Worm (Caenorhabditis elegans) whole organism, L4 larva: ENCODE measurements around the gene Y2H9A.4.

Experiments
- D1046.2 ChIP-seq: fragments of 200-800 bp; sonication (Bioruptor generic); IDR thresholded peaks from 2 replicates; pipeline ENCODE4 v1.3.6; 2022; ENCODE audit warnings: missing genetic modification characterization, missing compliant biosample characterization
- F49E8.2 ChIP-seq: sonication (generic microtip); optimal IDR thresholded peaks from 2 replicates; lab custom pipeline; 2016; ENCODE audit warnings: missing compliant biosample characterization, mild to moderate bottlenecking, missing genetic modification characterization, borderline replicate concordance
- T20F7.1 ChIP-seq: fragments of 200-800 bp; sonication (Bioruptor generic); optimal IDR thresholded peaks from 2 replicates; lab custom pipeline; 2018; ENCODE audit warnings: mild to moderate bottlenecking, missing genetic modification characterization, missing compliant biosample characterization
- Y48G9A.11 ChIP-seq: fragments of 200-800 bp; sonication (Bioruptor generic); IDR thresholded peaks from 2 replicates; pipeline ENCODE4 v1.3.6; 2022; ENCODE audit warnings: missing genetic modification reagents, missing genetic modification characterization, missing compliant biosample characterization
- ZK337.2 ChIP-seq: fragments of 200-800 bp; sonication (Bioruptor generic); IDR thresholded peaks from 2 replicates; pipeline ENCODE4 v1.3.6; 2022; ENCODE audit warnings: missing genetic modification reagents, missing genetic modification characterization, missing compliant biosample characterization
- aha-1 ChIP-seq: fragments of 150-350 bp; peaks from one replicate; lab custom pipeline; 2014; ENCODE audit warnings: missing biosample characterization, missing genetic modification characterization
- ceh-28 ChIP-seq: fragments of 150-350 bp; optimal IDR thresholded peaks from 2 replicates; lab custom pipeline; 2014; ENCODE audit warnings: missing biosample characterization, missing genetic modification reagents, missing genetic modification characterization
- ceh-32 ChIP-seq: sonication (generic microtip); optimal IDR thresholded peaks from 2 replicates; lab custom pipeline; 2016; ENCODE audit warnings: mild to moderate bottlenecking, missing genetic modification characterization, missing compliant biosample characterization; ENCODE audit not compliant: poor library complexity
- ceh-62 ChIP-seq: sonication (generic microtip); optimal IDR thresholded peaks from 2 replicates; lab custom pipeline; 2017; ENCODE audit warnings: missing biosample characterization, missing genetic modification characterization
- dmd-6 ChIP-seq: fragments of 200-800 bp; sonication (Bioruptor generic); IDR thresholded peaks from 2 replicates; pipeline ENCODE4 v1.3.6; 2022; ENCODE audit warnings: missing genetic modification reagents, missing genetic modification characterization, missing compliant biosample characterization
- dpl-1 ChIP-seq: fragments of 150-350 bp; optimal IDR thresholded peaks from 2 replicates; lab custom pipeline; 2014; ENCODE audit warnings: missing biosample characterization, missing genetic modification reagents, missing genetic modification characterization
- duxl-1 ChIP-seq: sonication (generic microtip); optimal IDR thresholded peaks from 2 replicates; lab custom pipeline; 2016; ENCODE audit warnings: mild to moderate bottlenecking, missing genetic modification characterization, moderate library complexity, missing compliant biosample characterization; ENCODE audit not compliant: poor library complexity
- dve-1 ChIP-seq: sonication (generic microtip); optimal IDR thresholded peaks from 2 replicates; lab custom pipeline; 2017; ENCODE audit warnings: antibody characterized with exemption, mild to moderate bottlenecking, missing genetic modification characterization, missing compliant biosample characterization; ENCODE audit not compliant: insufficient read depth
- egl-43 ChIP-seq: fragments of 200-800 bp; sonication (Bioruptor generic); IDR thresholded peaks from 2 replicates; pipeline ENCODE4 v1.3.6; 2022; ENCODE audit warnings: missing genetic modification reagents, missing genetic modification characterization, missing compliant biosample characterization
- fkh-10 ChIP-seq: fragments of 150-350 bp; optimal IDR thresholded peaks from 2 replicates; lab custom pipeline; 2014; ENCODE audit warnings: missing biosample characterization, missing genetic modification reagents, missing genetic modification characterization
- hif-1 ChIP-seq, 2 experiments: sonication (generic microtip); optimal IDR thresholded peaks; 2 replicates each; lab custom pipeline; 2016 to 2017; ENCODE audit warnings: missing compliant biosample characterization in 2 of 2, missing genetic modification characterization in 2 of 2, missing genetic modification reagents in 2 of 2, missing genotype in 2 of 2, mild to moderate bottlenecking in 1 of 2
- hlh-11 ChIP-seq: fragments of 200-800 bp; sonication (Bioruptor generic); optimal IDR thresholded peaks from 2 replicates; lab custom pipeline; 2018; ENCODE audit warnings: mild to moderate bottlenecking, missing genetic modification characterization, missing compliant biosample characterization
- hlh-30 ChIP-seq: sonication (generic microtip); optimal IDR thresholded peaks from 2 replicates; lab custom pipeline; 2017; ENCODE audit warnings: antibody characterized with exemption, mild to moderate bottlenecking, missing genetic modification characterization, missing compliant biosample characterization; ENCODE audit not compliant: insufficient read depth
- lin-13 ChIP-seq: fragments of 150-350 bp; optimal IDR thresholded peaks from 2 replicates; lab custom pipeline; 2014; ENCODE audit warnings: missing biosample characterization, missing genetic modification reagents, missing genetic modification characterization
- lin-38 ChIP-seq: fragments of 200-800 bp; sonication (Bioruptor generic); IDR thresholded peaks from 2 replicates; pipeline ENCODE4 v1.3.6; 2022; ENCODE audit warnings: missing genetic modification reagents, missing genetic modification characterization, missing compliant biosample characterization
- lir-3 ChIP-seq: sonication (generic microtip); optimal IDR thresholded peaks from 2 replicates; lab custom pipeline; 2016; ENCODE audit warnings: mild to moderate bottlenecking, missing genetic modification characterization, missing compliant biosample characterization
- lsy-2 ChIP-seq, 2 experiments: fragments of 150-350 bp in 1 of 2; sonication (generic microtip) in 1 of 2; optimal IDR thresholded peaks; 2 replicates each; lab custom pipeline; 2014 to 2017; ENCODE audit warnings: missing biosample characterization in 2 of 2, missing genetic modification characterization in 2 of 2
- madf-9 ChIP-seq: fragments of 200-800 bp; sonication (Bioruptor generic); conservative IDR thresholded peaks from 2 replicates; pipeline ENCODE4 v1.3.6; 2022; ENCODE audit warnings: missing genetic modification reagents, missing genetic modification characterization, missing compliant biosample characterization
- mep-1 ChIP-seq: fragments of 150-350 bp; sonication (generic microtip); optimal IDR thresholded peaks from 3 replicates; lab custom pipeline; 2014; ENCODE audit warnings: missing biosample characterization, missing genetic modification characterization
- mes-2 ChIP-seq: sonication (generic microtip); optimal IDR thresholded peaks from 2 replicates; lab custom pipeline; 2016; ENCODE audit warnings: missing genotype, mild to moderate bottlenecking, missing genetic modification characterization, missing compliant biosample characterization; ENCODE audit not compliant: poor library complexity, severe bottlenecking
- mxl-3 ChIP-seq: fragments of 200-800 bp; sonication (Bioruptor generic); optimal IDR thresholded peaks from 2 replicates; lab custom pipeline; 2018; ENCODE audit warnings: mild to moderate bottlenecking, missing genetic modification characterization, missing compliant biosample characterization
- nhr-11 ChIP-seq: fragments of 150-350 bp; optimal IDR thresholded peaks from 2 replicates; lab custom pipeline; 2014; ENCODE audit warnings: missing biosample characterization, missing genetic modification characterization
- nhr-28 ChIP-seq: fragments of 150-350 bp; optimal IDR thresholded peaks from 2 replicates; lab custom pipeline; 2014; ENCODE audit warnings: missing biosample characterization, missing genetic modification characterization
- nhr-41 ChIP-seq: fragments of 200-800 bp; sonication (Bioruptor generic); IDR thresholded peaks from 2 replicates; pipeline ENCODE4 v1.3.6; 2022; ENCODE audit warnings: missing genetic modification reagents, missing genetic modification characterization, missing compliant biosample characterization
- pqm-1 ChIP-seq: sonication (generic microtip); optimal IDR thresholded peaks from 2 replicates; lab custom pipeline; 2017; ENCODE audit warnings: missing biosample characterization, missing genetic modification characterization
- rbr-2 ChIP-seq: sonication (generic microtip); optimal IDR thresholded peaks from 2 replicates; lab custom pipeline; 2016; ENCODE audit warnings: missing genotype, missing genetic modification characterization, missing compliant biosample characterization
- saeg-2 ChIP-seq: fragments of 200-800 bp; sonication (Bioruptor generic); IDR thresholded peaks from 2 replicates; pipeline ENCODE4 v1.3.6; 2022; ENCODE audit warnings: missing genetic modification reagents, missing genetic modification characterization, missing compliant biosample characterization
- set-16 ChIP-seq: fragments of 200-800 bp; sonication (Bioruptor generic); IDR thresholded peaks from 2 replicates; pipeline ENCODE4 v1.3.6; 2022; ENCODE audit warnings: missing genetic modification reagents, missing genetic modification characterization, missing compliant biosample characterization
- skn-1 ChIP-seq: fragments of 150-350 bp; optimal IDR thresholded peaks from 2 replicates; lab custom pipeline; 2014; ENCODE audit warnings: missing biosample characterization, missing genetic modification characterization
- snpc-4 ChIP-seq: fragments of 150-350 bp; optimal IDR thresholded peaks from 2 replicates; lab custom pipeline; 2014; ENCODE audit warnings: missing biosample characterization, missing genetic modification characterization
- spr-1 ChIP-seq: sonication (generic microtip); optimal IDR thresholded peaks from 2 replicates; lab custom pipeline; 2016; ENCODE audit warnings: mild to moderate bottlenecking, missing genetic modification characterization, missing compliant biosample characterization
- unc-130 ChIP-seq: sonication (generic microtip); optimal IDR thresholded peaks from 2 replicates; lab custom pipeline; 2016; ENCODE audit warnings: missing genetic modification reagents, missing genetic modification characterization, missing compliant biosample characterization
- unc-62 ChIP-seq, 3 experiments: fragments of 150-350 bp in 1 of 3; sonication (generic microtip); optimal IDR thresholded peaks in 2 of 3; peaks in 1 of 3; 1 replicate in 1 of 3; 2 replicates in 2 of 3; lab custom pipeline; 2014 to 2017; ENCODE audit warnings: missing biosample characterization in 3 of 3, missing genetic modification characterization in 3 of 3, missing genetic modification reagents in 3 of 3, missing genotype in 1 of 3
- zag-1 ChIP-seq: fragments of 150-350 bp; optimal IDR thresholded peaks from 2 replicates; lab custom pipeline; 2014; ENCODE audit warnings: missing biosample characterization, missing genetic modification characterization
- zip-2 ChIP-seq: fragments of 150-350 bp; optimal IDR thresholded peaks from 2 replicates; lab custom pipeline; 2014; ENCODE audit warnings: missing biosample characterization, missing genetic modification characterization

Y2H9A.4 gene

DNA sequence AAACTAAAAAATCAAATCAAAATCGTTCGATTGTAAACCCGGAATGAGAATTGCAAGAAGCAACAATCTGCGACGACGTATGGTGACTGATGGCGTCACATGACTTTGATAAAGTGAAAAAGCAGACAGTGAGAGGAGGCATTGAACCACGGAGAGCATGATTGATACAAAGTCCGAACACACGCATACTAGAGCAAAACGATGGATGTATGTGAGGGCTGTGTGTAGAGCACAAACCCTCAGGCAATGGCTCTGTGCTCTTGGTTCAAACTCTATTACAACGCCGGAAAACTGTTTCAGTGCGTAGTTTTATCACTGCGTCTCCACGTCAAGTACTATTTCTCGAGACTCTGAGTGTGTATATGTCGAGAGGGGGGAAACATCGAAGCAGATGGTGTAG lies 43.2 kb upstream of the Y2H9A.4 start:
- TF ChIP-seq unc-130 (GFP tag; lab: Kevin White, UChicago) (no peak), saeg-2 (GFP tag; lab: Robert Waterston, UW) (no peak), egl-43 (GFP tag; lab: Robert Waterston, UW) (no peak), hlh-30 (peak; percentile 72), hlh-11 (peak; percentile 57), dmd-6 (no peak), mxl-3 (no peak), spr-1 (tag; lab: Kevin White, UChicago) (no peak), nhr-28 (tag; lab: Kevin White, UChicago) (peak; percentile 69), unc-62 (GFP tag; optimal IDR thresholded peaks at IDR 0.05 in 1 of 2; lab: Kevin White, UChicago) (peak in 1 of 2 experiments; percentile 95), unc-62 (tag; optimal IDR thresholded peaks at IDR 0.05; lab: Kevin White, UChicago) (no peak), hif-1 (tag; optimal IDR thresholded peaks at IDR 0.05; lab: Kevin White, UChicago) (no peak), nhr-11 (tag; lab: Kevin White, UChicago) (peak; percentile 57), zag-1 (tag; lab: Kevin White, UChicago) (no peak)

DNA sequence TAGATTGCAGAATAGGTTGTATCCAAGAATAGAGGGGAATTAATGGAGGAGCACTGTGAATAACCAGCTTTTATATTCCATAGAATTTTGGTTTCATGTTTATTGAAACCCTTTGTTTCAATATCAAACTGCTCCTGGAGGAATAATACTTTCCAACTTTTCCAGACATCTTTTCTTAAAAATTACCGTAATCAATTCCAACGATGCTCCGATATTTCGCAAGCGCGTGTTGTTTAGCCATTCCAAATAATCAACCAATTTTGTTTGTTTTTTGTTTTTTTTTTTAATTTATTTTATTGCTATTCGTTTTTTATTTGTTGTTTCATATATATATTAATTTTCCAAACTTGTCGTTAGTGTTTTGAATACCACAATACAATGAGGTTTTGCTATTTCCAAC lies 39.7 kb upstream of the Y2H9A.4 start, which contains the start of gene cutl-1:
TSS of gene cutl-1 (minus strand) at position 83 of the 400 bp plus-strand sequence.
- TF ChIP-seq F49E8.2 (tag; lab: Kevin White, UChicago) (no peak), T20F7.1 (GFP tag; lab: Kevin White, UChicago) (peak; percentile 74), Y48G9A.11 (GFP tag; lab: Robert Waterston, UW) (peak; percentile 94), lsy-2 (tag; optimal IDR thresholded peaks at IDR 0.05; lab: Kevin White, UChicago) (peak in 1 of 2 experiments; percentile 15)

ce11 chrV:13406511-13406910 lies 39.2 kb upstream of the Y2H9A.4 start, which contains the start of gene F53F1.2:
Gene F53F1.2, plus strand, starts transcription at chrV:13406816.
- TF ChIP-seq nhr-28 (tag; lab: Kevin White, UChicago) (peak; percentile 11), aha-1 (tag; lab: Kevin White, UChicago) (peak; percentile 91), D1046.2 (GFP tag; lab: Robert Waterston, UW) (no peak), madf-9 (GFP tag; lab: Robert Waterston, UW) (no peak)

DNA sequence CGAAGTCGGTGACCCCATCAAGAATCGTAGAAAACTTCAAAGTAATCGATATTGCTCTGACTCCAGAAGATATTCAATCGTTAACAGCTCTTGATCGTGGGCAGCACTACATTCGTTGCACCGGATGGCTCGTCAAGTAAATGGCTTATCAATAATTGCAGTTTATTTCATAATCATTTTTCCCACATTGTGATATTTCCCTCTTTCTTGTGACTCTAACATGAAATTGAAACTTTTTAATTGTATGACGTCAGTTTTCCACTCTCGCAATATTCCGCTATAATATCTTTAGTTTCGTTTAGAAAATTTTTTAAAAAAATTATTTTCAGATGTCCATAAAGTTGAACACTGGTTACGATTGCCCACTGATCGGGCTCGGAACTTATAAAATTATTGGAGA lies 37.8 kb upstream of the Y2H9A.4 start, which contains the start of gene F53F1.3:
TSS of gene F53F1.3 (plus strand) at position 330 of the 400 bp plus-strand sequence.
- TF ChIP-seq T20F7.1 (GFP tag; lab: Kevin White, UChicago), result peak; percentile 22
- TF ChIP-seq hlh-30, result peak; percentile 21
- TF ChIP-seq dve-1 (tag; lab: Kevin White, UChicago), result peak; percentile 7
- TF ChIP-seq ceh-62, result no peak
- TF ChIP-seq nhr-41 (GFP tag; lab: Robert Waterston, UW), result no peak
- no peak for TF ChIP-seq zip-2 (tag; lab: Kevin White, UChicago)
- no peak for TF ChIP-seq skn-1 (tag; lab: Kevin White, UChicago)
- peak; percentile 41 for TF ChIP-seq pqm-1
- no peak for TF ChIP-seq snpc-4 (tag; lab: Kevin White, UChicago)
- peak; percentile 25 for TF ChIP-seq hlh-11

- TF ChIP-seq aha-1 (tag; lab: Kevin White, UChicago), result peak; percentile 94
- TF ChIP-seq mep-1 (tag; lab: Kevin White, UChicago), result no peak
- TF ChIP-seq duxl-1 (tag; lab: Kevin White, UChicago), result peak; percentile 1
Observed at ce11 chrV:13408440-13408839, 37.3 kb upstream of the Y2H9A.4 start.

ce11 chrV:13409089-13409488 lies 36.6 kb upstream of the Y2H9A.4 start:
- TF ChIP-seq unc-130 (GFP tag; lab: Kevin White, UChicago) (peak; percentile 22), rbr-2 (tag; lab: Kevin White, UChicago) (no peak), lin-38 (GFP tag; lab: Robert Waterston, UW) (peak; percentile 51), fkh-10 (no peak), aha-1 (tag; lab: Kevin White, UChicago) (peak; percentile 70), lir-3 (tag; lab: Kevin White, UChicago) (no peak), mes-2 (tag; lab: Kevin White, UChicago) (peak; percentile 90), T20F7.1 (GFP tag; lab: Kevin White, UChicago) (peak; percentile 2), F49E8.2 (tag; lab: Kevin White, UChicago) (peak; percentile 18), ZK337.2 (GFP tag; lab: Robert Waterston, UW) (0 out of 2 replicates have a peak, but pooled peaks have one; percentile 23), Y48G9A.11 (GFP tag; lab: Robert Waterston, UW) (peak; percentile 65; the same call in 1 of the 2 replicates), ceh-28 (tag; lab: Kevin White, UChicago) (no peak), hif-1 (tag; optimal IDR thresholded peaks at IDR 0.05; lab: Kevin White, UChicago) (peak in 1 of 2 experiments; percentile 1), set-16 (GFP tag; lab: Robert Waterston, UW) (no peak), ceh-32 (tag; lab: Kevin White, UChicago) (no peak), lin-13 (GFP tag; lab: Kevin White, UChicago) (no peak), dpl-1 (GFP tag; lab: Kevin White, UChicago) (peak; percentile 87)
